Fruit fly (Drosophila melanogaster) whole organism, adult: ENCODE measurements around the gene ETHR.

Experiments used
- CG11617 ChIP-seq: fragments of 200-800 bp; sonication (Bioruptor generic); optimal IDR thresholded peaks from 2 replicates; lab custom pipeline; 2017; ENCODE audit warnings: mild to moderate bottlenecking, missing biosample characterization, missing genetic modification reagents, missing genetic modification characterization
- CG12768 ChIP-seq: fragments of 200-800 bp; sonication (Bioruptor generic); optimal IDR thresholded peaks from 2 replicates; lab custom pipeline; 2017; ENCODE audit warnings: missing biosample characterization, missing genetic modification characterization, mild to moderate bottlenecking, moderate library complexity, missing genetic modification reagents
- CG14711 ChIP-seq: fragments of 200-800 bp; sonication (Bioruptor generic); optimal IDR thresholded peaks from 2 replicates; lab custom pipeline; 2018; ENCODE audit warnings: missing biosample characterization, mild to moderate bottlenecking, missing genetic modification characterization, moderate library complexity
- CG1620 ChIP-seq: fragments of 200-800 bp; sonication (Bioruptor generic); optimal IDR thresholded peaks from 2 replicates; lab custom pipeline; 2016; ENCODE audit warnings: missing biosample characterization, missing genetic modification characterization
- CG33017 ChIP-seq: fragments of 200-800 bp; sonication (Bioruptor generic); optimal IDR thresholded peaks from 2 replicates; lab custom pipeline; 2018; ENCODE audit warnings: missing biosample characterization, mild to moderate bottlenecking, missing genetic modification characterization, moderate library complexity
- CG5204 ChIP-seq: fragments of 200-800 bp; sonication (Bioruptor generic); optimal IDR thresholded peaks from 2 replicates; lab custom pipeline; 2016; ENCODE audit warnings: missing biosample characterization, missing genetic modification characterization
- CG7045 ChIP-seq: fragments of 200-800 bp; sonication (Bioruptor generic); optimal IDR thresholded peaks from 2 replicates; lab custom pipeline; 2017; ENCODE audit warnings: missing biosample characterization, mild to moderate bottlenecking, missing genetic modification characterization
- CG7101 ChIP-seq: fragments of 200-800 bp; sonication (Bioruptor generic); optimal IDR thresholded peaks from 2 replicates; lab custom pipeline; 2018; ENCODE audit warnings: missing biosample characterization, mild to moderate bottlenecking, missing genetic modification characterization, moderate library complexity
- Clk ChIP-seq: fragments of 200-800 bp; sonication (Bioruptor generic); optimal IDR thresholded peaks from 2 replicates; lab custom pipeline; 2017; ENCODE audit warnings: missing biosample characterization, missing genetic modification characterization
- Crg-1 ChIP-seq: fragments of 200-800 bp; sonication (Bioruptor generic); optimal IDR thresholded peaks from 2 replicates; lab custom pipeline; 2016; ENCODE audit warnings: missing biosample characterization, missing genetic modification characterization
- Hr96 ChIP-seq: fragments of 200-800 bp; sonication (Bioruptor generic); optimal IDR thresholded peaks from 2 replicates; lab custom pipeline; 2016; ENCODE audit warnings: missing biosample characterization, missing genetic modification characterization
- Mnt ChIP-seq: fragments of 200-800 bp; sonication (Bioruptor generic); optimal IDR thresholded peaks from 2 replicates; lab custom pipeline; 2016; ENCODE audit warnings: missing biosample characterization, mild to moderate bottlenecking, missing genetic modification characterization
- bab1 ChIP-seq: fragments of 200-800 bp; sonication (Bioruptor generic); optimal IDR thresholded peaks from 3 replicates; lab custom pipeline; 2019; ENCODE audit warnings: missing biosample characterization, mild to moderate bottlenecking, missing genetic modification characterization, moderate library complexity
- cic ChIP-seq: fragments of 200-800 bp; sonication (Bioruptor generic); optimal IDR thresholded peaks from 2 replicates; lab custom pipeline; 2017; ENCODE audit warnings: missing biosample characterization, mild to moderate bottlenecking, missing genetic modification characterization, moderate library complexity
- cnc ChIP-seq, 2 experiments: fragments of >200 bp; optimal IDR thresholded peaks; 2 replicates each; lab custom pipeline; 2017
- kay ChIP-seq: fragments of 200-800 bp; sonication (Bioruptor generic); peaks from one replicate; lab custom pipeline; 2016; ENCODE audit warnings: missing biosample characterization, missing genetic modification characterization, borderline replicate concordance
- ovo ChIP-seq: fragments of 200-800 bp; sonication (Bioruptor generic); optimal IDR thresholded peaks from 2 replicates; lab custom pipeline; 2016; ENCODE audit warnings: missing biosample characterization, missing genetic modification characterization
- pad ChIP-seq: fragments of 200-800 bp; sonication (Bioruptor generic); optimal IDR thresholded peaks from 3 replicates; lab custom pipeline; 2017; ENCODE audit warnings: missing biosample characterization, missing genetic modification characterization, mild to moderate bottlenecking, moderate library complexity, missing genetic modification reagents
- tj ChIP-seq: fragments of 200-800 bp; sonication (Bioruptor generic); optimal IDR thresholded peaks from 3 replicates; lab custom pipeline; 2017; ENCODE audit warnings: missing biosample characterization, mild to moderate bottlenecking, missing genetic modification characterization, moderate library complexity
- toe ChIP-seq: fragments of 200-800 bp; sonication (Bioruptor generic); optimal IDR thresholded peaks from 2 replicates; lab custom pipeline; 2016; ENCODE audit warnings: missing biosample characterization, missing genetic modification characterization

The ETHR gene

dm6 chr3R:21271208-21271607 lies 24.4 kb downstream of the ETHR start:
- TF ChIP-seq CG33017 (tag; lab: Kevin White, UChicago): no peak
- TF ChIP-seq Crg-1 (GFP tag; lab: Kevin White, UChicago): no peak
- TF ChIP-seq cic (GFP tag; lab: Kevin White, UChicago): no peak
- TF ChIP-seq CG7101 (tag; lab: Kevin White, UChicago): no peak
- TF ChIP-seq kay (GFP tag; lab: Kevin White, UChicago): no peak
- TF ChIP-seq ovo: no peak
- TF ChIP-seq CG7045 (GFP tag; lab: Kevin White, UChicago): no peak
- TF ChIP-seq CG11617 (GFP tag; lab: Kevin White, UChicago): no peak
- no peak for TF ChIP-seq toe (GFP tag; lab: Kevin White, UChicago)

DNA sequence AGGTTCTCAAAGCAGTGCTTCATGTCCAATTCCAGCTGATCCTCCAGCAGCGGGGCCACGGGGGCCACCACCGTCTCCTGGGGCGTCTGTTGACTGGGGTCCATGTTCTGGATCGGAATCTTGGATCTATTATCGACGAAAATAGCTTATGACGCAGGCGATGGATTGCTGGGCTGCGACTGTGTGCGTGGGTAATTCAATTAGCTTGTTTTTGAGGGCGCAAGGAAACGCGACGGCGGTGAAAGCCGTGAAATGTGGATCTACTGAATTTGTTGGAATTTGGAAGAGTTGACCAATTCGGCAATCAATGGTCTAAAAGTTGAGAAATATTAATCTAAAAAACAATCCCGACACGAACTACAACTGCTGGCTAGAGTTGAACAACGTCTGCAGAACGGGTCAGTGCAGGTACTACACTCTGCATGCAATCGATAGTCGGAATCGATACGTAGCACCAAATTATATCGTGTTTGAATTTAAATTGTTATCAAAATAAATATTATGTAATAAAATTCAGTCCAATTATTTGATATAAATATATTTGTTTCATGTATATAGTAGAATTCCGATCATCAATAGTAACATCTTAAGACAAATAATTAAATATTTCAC lies 26.7 kb downstream of the ETHR start, which contains the start of gene CG3308:
CG3308 (minus strand) TSS at position 391 of the 612 bp plus-strand sequence.
- TF ChIP-seq CG11617 (GFP tag; lab: Kevin White, UChicago): peak; percentile 56
- peak; percentile 79 for TF ChIP-seq kay (GFP tag; lab: Kevin White, UChicago)
- TF ChIP-seq Hr96: peak; percentile 54
- TF ChIP-seq cnc (optimal IDR thresholded peaks at IDR 0.05; lab: Kevin White, UChicago): no peak
- TF ChIP-seq Crg-1 (GFP tag; lab: Kevin White, UChicago): peak; percentile 72
- TF ChIP-seq toe (GFP tag; lab: Kevin White, UChicago): peak; percentile 40
- TF ChIP-seq ovo: no peak
- peak; percentile 57 for TF ChIP-seq bab1 (GFP tag; lab: Kevin White, UChicago)
- peak; percentile 65 for TF ChIP-seq Mnt
- TF ChIP-seq CG12768 (GFP tag; lab: Kevin White, UChicago): peak; percentile 51
- TF ChIP-seq CG5204: no peak
- TF ChIP-seq Clk: peak; percentile 12
- peak; percentile 52 for TF ChIP-seq CG33017 (tag; lab: Kevin White, UChicago)
- TF ChIP-seq CG14711 (tag; lab: Kevin White, UChicago): peak; percentile 51
- TF ChIP-seq CG7101 (tag; lab: Kevin White, UChicago): peak; percentile 69
- TF ChIP-seq pad (GFP tag; lab: Kevin White, UChicago): peak; percentile 60
- peak; percentile 66 for TF ChIP-seq CG1620 (GFP tag; lab: Kevin White, UChicago)
- TF ChIP-seq cic (GFP tag; lab: Kevin White, UChicago): peak; percentile 64
- no peak for TF ChIP-seq tj (GFP tag; lab: Kevin White, UChicago)
- TF ChIP-seq CG7045 (GFP tag; lab: Kevin White, UChicago): peak; percentile 48

DNA sequence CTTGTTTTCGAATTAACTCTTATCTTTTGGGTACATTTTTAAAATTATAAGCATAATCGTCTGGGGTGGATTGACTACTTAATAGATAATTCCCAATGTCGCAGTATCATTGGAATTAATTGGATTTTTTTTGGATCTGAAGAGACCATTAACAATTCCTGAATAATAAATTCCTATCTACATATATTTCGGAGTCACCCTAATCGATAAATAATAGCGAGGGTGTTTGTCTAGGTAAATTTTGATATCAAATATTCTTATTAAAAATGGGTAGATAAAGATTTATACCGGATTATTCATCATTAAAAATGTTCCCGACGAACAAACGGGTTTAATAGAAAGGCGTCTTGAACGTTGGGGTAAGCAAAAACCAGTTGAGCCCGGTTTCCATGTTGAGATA lies 28.1 kb downstream of the ETHR start:
- peak; percentile 90 for TF ChIP-seq kay (GFP tag; lab: Kevin White, UChicago)
- no peak for TF ChIP-seq CG7045 (GFP tag; lab: Kevin White, UChicago)

- TF ChIP-seq toe (GFP tag; lab: Kevin White, UChicago) (peak; percentile 19), cnc (optimal IDR thresholded peaks at IDR 0.05; lab: Kevin White, UChicago) (peak in 1 of 2 experiments; percentile 56), cic (GFP tag; lab: Kevin White, UChicago) (peak; percentile 79), pad (GFP tag; lab: Kevin White, UChicago) (no peak), CG12768 (GFP tag; lab: Kevin White, UChicago) (peak; percentile 56), CG33017 (tag; lab: Kevin White, UChicago) (peak; percentile 62), ovo (peak; percentile 2), Clk (no peak), Crg-1 (GFP tag; lab: Kevin White, UChicago) (no peak), Hr96 (peak; percentile 2), Mnt (no peak)
Measured at dm6 chr3R:21276111-21276510, 29.3 kb downstream of the ETHR start, which contains the start of gene CG3301. TSS of gene CG3301 (minus strand) at chr3R:21276249.

dm6 chr3R:21282897-21283296 lies 36.1 kb downstream of the ETHR start, which contains the start of gene CG17298:
TSS of gene CG17298 (plus strand) at chr3R:21283197.
- TF ChIP-seq pad (GFP tag; lab: Kevin White, UChicago) (no peak), CG7045 (GFP tag; lab: Kevin White, UChicago) (no peak), CG14711 (tag; lab: Kevin White, UChicago) (no peak), Hr96 (no peak)

DNA sequence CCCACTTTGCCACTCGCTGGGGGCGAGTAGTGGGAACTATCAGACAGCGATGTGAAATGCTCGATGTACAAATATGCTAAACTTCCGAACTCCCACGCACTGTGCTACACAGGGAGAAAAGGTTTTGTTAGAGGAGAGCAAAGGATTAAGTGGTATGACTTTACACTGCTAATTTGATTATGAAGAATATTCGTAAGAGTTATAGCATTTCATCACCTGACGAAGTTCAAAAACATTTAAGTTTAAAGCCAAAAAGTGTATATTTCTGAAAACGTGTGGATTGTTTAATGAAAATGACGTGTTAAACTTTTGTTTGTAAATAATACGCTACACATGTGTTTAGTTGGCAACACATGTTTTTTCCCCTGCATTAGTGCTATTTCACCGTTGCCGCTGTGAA lies 41.7 kb downstream of the ETHR start:
- TF ChIP-seq Mnt (no peak), toe (GFP tag; lab: Kevin White, UChicago) (no peak), CG33017 (tag; lab: Kevin White, UChicago) (no peak), CG11617 (GFP tag; lab: Kevin White, UChicago) (no peak), ovo (no peak)

dm6 chr3R:21289071-21289613 lies 42.3 kb downstream of the ETHR start:
- TF ChIP-seq Hr96: no peak
- no peak for TF ChIP-seq kay (GFP tag; lab: Kevin White, UChicago)
- no peak for TF ChIP-seq CG14711 (tag; lab: Kevin White, UChicago)
- no peak for TF ChIP-seq toe (GFP tag; lab: Kevin White, UChicago)
- no peak for TF ChIP-seq CG1620 (GFP tag; lab: Kevin White, UChicago)
- no peak for TF ChIP-seq pad (GFP tag; lab: Kevin White, UChicago)
- TF ChIP-seq CG33017 (tag; lab: Kevin White, UChicago): no peak
- TF ChIP-seq Clk: no peak
- no peak for TF ChIP-seq CG12768 (GFP tag; lab: Kevin White, UChicago)
- TF ChIP-seq tj (GFP tag; lab: Kevin White, UChicago): no peak
- TF ChIP-seq CG5204: no peak
- no peak for TF ChIP-seq CG11617 (GFP tag; lab: Kevin White, UChicago)
- no peak for TF ChIP-seq Crg-1 (GFP tag; lab: Kevin White, UChicago)
- no peak for TF ChIP-seq cic (GFP tag; lab: Kevin White, UChicago)
- no peak for TF ChIP-seq CG7101 (tag; lab: Kevin White, UChicago)
- TF ChIP-seq bab1 (GFP tag; lab: Kevin White, UChicago): no peak
- no peak for TF ChIP-seq CG7045 (GFP tag; lab: Kevin White, UChicago)
- no peak for TF ChIP-seq Mnt
- no peak for TF ChIP-seq ovo
